Fruit fly (Drosophila melanogaster): ENCODE measurements around the gene CG7271.

The CG7271 gene

dm6 chr3L:18633084-18633483, 44.5 kb downstream of the CG7271 start (continued):
- TF ChIP-seq Ets65A (GFP tag) = no peak
- TF ChIP-seq dysf (GFP tag; IDR thresholded peaks at IDR 0.05) = no peak
- TF ChIP-seq CG15269 (tag; optimal IDR thresholded peaks at IDR 0.05) = no peak
- no peak for TF ChIP-seq CG2199 (GFP tag; IDR thresholded peaks at IDR 0.05)
- no peak for TF ChIP-seq HmgD (GFP tag; optimal IDR thresholded peaks at IDR 0.05)
- peak; percentile 95 for TF ChIP-seq crol (GFP tag; IDR thresholded peaks at IDR 0.05)
- TF ChIP-seq tio (GFP tag; optimal IDR thresholded peaks at IDR 0.05) = no peak
- TF ChIP-seq CG15696 (tag; optimal IDR thresholded peaks at IDR 0.05) = no peak
- TF ChIP-seq D (optimal IDR thresholded peaks at IDR 0.05) = no peak
- no peak for TF ChIP-seq D (GFP tag; optimal IDR thresholded peaks at IDR 0.05)
- TF ChIP-seq eyg (GFP tag; optimal IDR thresholded peaks at IDR 0.05) = no peak
- TF ChIP-seq pros (GFP tag; optimal IDR thresholded peaks at IDR 0.05) = peak; percentile 5
- TF ChIP-seq CG12155 (GFP tag; optimal IDR thresholded peaks at IDR 0.05) = no peak
- no peak for TF ChIP-seq sens-2 (GFP tag; IDR thresholded peaks at IDR 0.05)
- TF ChIP-seq ato (GFP tag; IDR thresholded peaks at IDR 0.05; ENCODE audit: partially characterized antibody) = no peak
- TF ChIP-seq chm (GFP tag; IDR thresholded peaks at IDR 0.05) = no peak
- TF ChIP-seq CkIIα-i1 (GFP tag; IDR thresholded peaks at IDR 0.05) = no peak
- TF ChIP-seq CG18262 (tag; optimal IDR thresholded peaks at IDR 0.05) = no peak
- TF ChIP-seq gcm (GFP tag; optimal IDR thresholded peaks at IDR 0.05) = no peak
- no peak for TF ChIP-seq CG3995 (GFP tag; optimal IDR thresholded peaks at IDR 0.05)
- peak; percentile 27 for TF ChIP-seq sd (tag; optimal IDR thresholded peaks at IDR 0.05)
- no peak for TF ChIP-seq CG10979 (tag; optimal IDR thresholded peaks at IDR 0.05)
- TF ChIP-seq CG9215 (GFP tag; IDR thresholded peaks at IDR 0.05) = no peak
- TF ChIP-seq CG17359 (tag; optimal IDR thresholded peaks at IDR 0.05) = no peak
- no peak for TF ChIP-seq CG18764 (GFP tag; optimal IDR thresholded peaks at IDR 0.05)
- TF ChIP-seq knrl (GFP tag; IDR thresholded peaks at IDR 0.05; ENCODE audit: partially characterized antibody) = no peak
- no peak for TF ChIP-seq CG9932 (GFP tag; IDR thresholded peaks at IDR 0.05)
- no peak for TF ChIP-seq Oaz (GFP tag; IDR thresholded peaks at IDR 0.05)
- TF ChIP-seq ranshi (GFP tag; IDR thresholded peaks at IDR 0.05) = no peak
- no peak for TF ChIP-seq Dref (GFP tag; IDR thresholded peaks at IDR 0.05)
- TF ChIP-seq chinmo (GFP tag; IDR thresholded peaks at IDR 0.05; ENCODE audit: partially characterized antibody) = 0 out of 4 replicates have a peak, but pooled peaks have one; percentile 28
- no peak for TF ChIP-seq Ssrp (tag; optimal IDR thresholded peaks at IDR 0.05)
- no peak for TF ChIP-seq CG8478 (optimal IDR thresholded peaks at IDR 0.05)
- no peak for TF ChIP-seq sima (GFP tag; optimal IDR thresholded peaks at IDR 0.05)
- no peak for TF ChIP-seq fd3F (GFP tag; optimal IDR thresholded peaks at IDR 0.05)
- no peak for TF ChIP-seq CG12659 (GFP tag; optimal IDR thresholded peaks at IDR 0.05)
- peak in 1 of 2 experiments; percentile 38 for TF ChIP-seq Pdp1 (GFP tag; optimal IDR thresholded peaks at IDR 0.05)
- no peak for TF ChIP-seq CG10366 (GFP tag; IDR thresholded peaks at IDR 0.05)
- no peak for TF ChIP-seq CG2129 (GFP tag; IDR thresholded peaks at IDR 0.05; ENCODE audit: partially characterized antibody)
- TF ChIP-seq C15 (GFP tag; IDR thresholded peaks at IDR 0.05) = no peak
- TF ChIP-seq insv (GFP tag; optimal IDR thresholded peaks at IDR 0.05) = no peak
- TF ChIP-seq seq (GFP tag; IDR thresholded peaks at IDR 0.05) = no peak
- TF ChIP-seq CG4707 (GFP tag; optimal IDR thresholded peaks at IDR 0.05) = no peak
- no peak for TF ChIP-seq eve (GFP tag; optimal IDR thresholded peaks at IDR 0.05)
- peak; percentile 36; the same call in 1 of the 2 replicates for TF ChIP-seq CG14441 (GFP tag; IDR thresholded peaks at IDR 0.05)
- no peak for TF ChIP-seq wek (GFP tag; optimal IDR thresholded peaks at IDR 0.05)
- TF ChIP-seq CG8281 (tag; optimal IDR thresholded peaks at IDR 0.05) = no peak
- TF ChIP-seq CG31388 (GFP tag; optimal IDR thresholded peaks at IDR 0.05) = no peak
- TF ChIP-seq CG43689 (GFP tag; IDR thresholded peaks at IDR 0.05) = no peak
- no peak for TF ChIP-seq CTCF (GFP tag; optimal IDR thresholded peaks at IDR 0.05)
- TF ChIP-seq exex (tag; optimal IDR thresholded peaks at IDR 0.05) = peak; percentile 62
- no peak for TF ChIP-seq gfzf (GFP tag; optimal IDR thresholded peaks at IDR 0.05)
- peak; percentile 60 for TF ChIP-seq CG10543 (GFP tag; optimal IDR thresholded peaks at IDR 0.05)
